Worm (Caenorhabditis elegans) whole organism, late embryonic: ENCODE data around the gene Y73F8A.14.

Source experiments
- ceh-18 ChIP-seq: sonication (generic microtip); optimal IDR thresholded peaks from 2 replicates; lab custom pipeline; 2016; ENCODE audit warnings: missing genetic modification characterization, missing compliant biosample characterization
- ceh-45 ChIP-seq: fragments of 200-800 bp; sonication (Bioruptor generic); IDR thresholded peaks from 2 replicates; pipeline ENCODE4 v1.3.6; 2022; ENCODE audit warnings: missing genetic modification reagents, missing genetic modification characterization, missing compliant biosample characterization
- che-1 ChIP-seq: sonication (generic microtip); optimal IDR thresholded peaks from 2 replicates; lab custom pipeline; 2016; ENCODE audit warnings: mild to moderate bottlenecking, missing genetic modification characterization, missing compliant biosample characterization
- elt-2 ChIP-seq: sonication (generic microtip); optimal IDR thresholded peaks from 2 replicates; lab custom pipeline; 2016; ENCODE audit warnings: missing genetic modification reagents, missing genetic modification characterization, missing compliant biosample characterization
- gmeb-2 ChIP-seq: sonication (generic microtip); optimal IDR thresholded peaks from 2 replicates; lab custom pipeline; 2016; ENCODE audit warnings: missing genetic modification characterization, inconsistent platforms, missing compliant biosample characterization
- pag-3 ChIP-seq: sonication (generic microtip); optimal IDR thresholded peaks from 2 replicates; lab custom pipeline; 2016; ENCODE audit warnings: missing compliant biosample characterization, missing genetic modification characterization, borderline replicate concordance
- pha-4 ChIP-seq: fragments of 150-350 bp; optimal IDR thresholded peaks from 2 replicates; lab custom pipeline; 2018; ENCODE audit warnings: missing biosample characterization, missing genetic modification reagents, missing genetic modification characterization
- pqm-1 ChIP-seq: sonication (generic microtip); optimal IDR thresholded peaks from 2 replicates; lab custom pipeline; 2016; ENCODE audit warnings: missing genetic modification characterization, missing compliant biosample characterization
- sdc-2 ChIP-seq: sonication (generic microtip); optimal IDR thresholded peaks from 2 replicates; lab custom pipeline; 2016; ENCODE audit warnings: missing genotype, missing genetic modification characterization, missing compliant biosample characterization
- syd-9 ChIP-seq: sonication (generic microtip); optimal IDR thresholded peaks from 2 replicates; lab custom pipeline; 2016; ENCODE audit warnings: mild to moderate bottlenecking, missing genetic modification characterization, moderate library complexity, missing compliant biosample characterization

DNA sequence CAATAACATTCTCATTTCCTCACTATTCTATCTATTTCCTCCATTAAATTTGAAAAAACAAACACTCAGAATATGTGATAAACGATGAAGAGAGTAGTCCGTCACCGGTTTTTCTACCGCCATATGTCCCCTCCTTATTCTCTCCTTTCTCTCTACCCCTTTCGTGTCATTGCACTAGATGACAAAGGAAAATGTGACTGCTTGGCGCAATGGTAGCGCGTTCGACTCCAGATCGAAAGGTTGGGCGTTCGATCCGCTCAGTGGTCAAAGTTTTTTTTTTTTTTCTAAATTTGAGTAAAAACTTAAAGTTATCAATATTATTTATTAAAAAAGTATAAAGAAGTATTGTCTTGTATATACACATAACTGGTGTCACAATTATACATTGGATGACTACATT is 29.4 kb downstream of the Y73F8A.14 start:
- no peak for TF ChIP-seq ceh-18
- TF ChIP-seq syd-9 = no peak
- no peak for TF ChIP-seq pag-3 (tag; lab: Kevin White, UChicago)
- TF ChIP-seq pqm-1 (tag; lab: Kevin White, UChicago) = no peak
- no peak for TF ChIP-seq pha-4 (tag; lab: Kevin White, UChicago)
- TF ChIP-seq ceh-45 = no peak
- TF ChIP-seq che-1 (tag; lab: Kevin White, UChicago) = no peak
- no peak for TF ChIP-seq sdc-2 (tag; lab: Kevin White, UChicago)
- no peak for TF ChIP-seq gmeb-2 (tag; lab: Kevin White, UChicago)
- peak; percentile 66 for TF ChIP-seq elt-2
